Worm (Caenorhabditis elegans) whole organism, L2 larva: Measurements from ENCODE around the gene wrt-7.

ENCODE experiments used
- R02D3.7 ChIP-seq: fragments of 150-350 bp; optimal IDR thresholded peaks from 2 replicates; lab custom pipeline; 2014; ENCODE audit warnings: missing biosample characterization, missing genetic modification characterization
- Y55F3AM.14 ChIP-seq: fragments of 200-800 bp; sonication (Bioruptor generic); optimal IDR thresholded peaks from 2 replicates; lab custom pipeline; 2018; ENCODE audit warnings: mild to moderate bottlenecking, missing genetic modification characterization, missing compliant biosample characterization
- ZK546.5 ChIP-seq: sonication (generic microtip); optimal IDR thresholded peaks from 2 replicates; lab custom pipeline; 2017; ENCODE audit warnings: missing biosample characterization, missing genetic modification characterization
- alr-1 ChIP-seq: fragments of 150-350 bp; optimal IDR thresholded peaks from 2 replicates; lab custom pipeline; 2014; ENCODE audit warnings: missing biosample characterization, missing genetic modification characterization
- ama-1 ChIP-seq: fragments of 150-350 bp; optimal IDR thresholded peaks from 2 replicates; lab custom pipeline; 2018; ENCODE audit warnings: inconsistent platforms
- ceh-82 ChIP-seq: fragments of 150-350 bp; optimal IDR thresholded peaks from 2 replicates; lab custom pipeline; 2014; ENCODE audit warnings: missing biosample characterization, missing genetic modification characterization
- crh-2 ChIP-seq: sonication (generic microtip); optimal IDR thresholded peaks from 2 replicates; lab custom pipeline; 2017; ENCODE audit warnings: missing biosample characterization, missing genetic modification characterization
- dmd-4 ChIP-seq: sonication (generic microtip); optimal IDR thresholded peaks from 2 replicates; lab custom pipeline; 2017; ENCODE audit warnings: missing biosample characterization, missing genetic modification characterization
- egl-27 ChIP-seq: sonication (generic microtip); optimal IDR thresholded peaks from 3 replicates; lab custom pipeline; 2017; ENCODE audit warnings: missing biosample characterization, missing genetic modification reagents, missing genetic modification characterization
- elt-1 ChIP-seq: fragments of 150-350 bp; optimal IDR thresholded peaks from 2 replicates; lab custom pipeline; 2014; ENCODE audit warnings: missing biosample characterization, missing genetic modification characterization
- gmeb-1 ChIP-seq: fragments of 150-350 bp; optimal IDR thresholded peaks from 2 replicates; lab custom pipeline; 2014; ENCODE audit warnings: missing biosample characterization, missing genetic modification characterization
- lin-11 ChIP-seq: fragments of 150-350 bp; sonication (generic microtip); optimal IDR thresholded peaks from 2 replicates; lab custom pipeline; 2014; ENCODE audit warnings: missing biosample characterization, missing genetic modification characterization, inconsistent platforms, mixed read lengths
- lin-13 ChIP-seq: fragments of 150-350 bp; optimal IDR thresholded peaks from 2 replicates; lab custom pipeline; 2014; ENCODE audit warnings: missing biosample characterization, missing genetic modification reagents, missing genetic modification characterization
- lin-39 ChIP-seq: fragments of 150-350 bp; optimal IDR thresholded peaks from 2 replicates; lab custom pipeline; 2014; ENCODE audit warnings: missing biosample characterization, missing genetic modification reagents, missing genetic modification characterization
- lsy-2 ChIP-seq, 2 experiments: fragments of 150-350 bp in 1 of 2; sonication (generic microtip) in 1 of 2; optimal IDR thresholded peaks; 2 replicates each; lab custom pipeline; 2014 to 2017; ENCODE audit warnings: missing biosample characterization in 2 of 2, missing genetic modification characterization in 2 of 2
- mab-5 ChIP-seq: fragments of 150-350 bp; optimal IDR thresholded peaks from 2 replicates; lab custom pipeline; 2014; ENCODE audit warnings: missing biosample characterization, missing genetic modification characterization
- mbf-1 ChIP-seq: sonication (generic microtip); optimal IDR thresholded peaks from 2 replicates; lab custom pipeline; 2017; ENCODE audit warnings: missing biosample characterization, missing genetic modification characterization
- mdl-1 ChIP-seq, 2 experiments: fragments of 150-350 bp in 1 of 2; sonication (generic microtip) in 1 of 2; optimal IDR thresholded peaks; 2 replicates each; lab custom pipeline; 2017; ENCODE audit warnings: missing biosample characterization in 2 of 2, missing genetic modification characterization in 2 of 2
- nhr-10 ChIP-seq: sonication (generic microtip); optimal IDR thresholded peaks from 2 replicates; lab custom pipeline; 2017; ENCODE audit warnings: missing biosample characterization, missing genetic modification characterization
- nhr-11 ChIP-seq: fragments of 150-350 bp; optimal IDR thresholded peaks from 2 replicates; lab custom pipeline; 2014; ENCODE audit warnings: missing biosample characterization, missing genetic modification characterization
- nhr-12 ChIP-seq: fragments of 150-350 bp; optimal IDR thresholded peaks from 2 replicates; lab custom pipeline; 2014; ENCODE audit warnings: missing biosample characterization, missing genetic modification characterization
- nhr-129 ChIP-seq: fragments of 150-350 bp; optimal IDR thresholded peaks from 2 replicates; lab custom pipeline; 2014; ENCODE audit warnings: missing biosample characterization, missing genetic modification characterization
- nhr-21 ChIP-seq: fragments of 150-350 bp; optimal IDR thresholded peaks from 2 replicates; lab custom pipeline; 2014; ENCODE audit warnings: missing biosample characterization, missing genetic modification characterization
- nhr-23 ChIP-seq: fragments of 150-350 bp; optimal IDR thresholded peaks from 2 replicates; lab custom pipeline; 2014; ENCODE audit warnings: missing biosample characterization, missing genetic modification reagents, missing genetic modification characterization
- nhr-6 ChIP-seq: fragments of 150-350 bp; optimal IDR thresholded peaks from 2 replicates; lab custom pipeline; 2014; ENCODE audit warnings: missing biosample characterization, missing genetic modification characterization
- nhr-77 ChIP-seq: fragments of 150-350 bp; optimal IDR thresholded peaks from 2 replicates; lab custom pipeline; 2014; ENCODE audit warnings: missing biosample characterization, missing genetic modification characterization
- peb-1 ChIP-seq: fragments of 150-350 bp; optimal IDR thresholded peaks from 2 replicates; lab custom pipeline; 2014; ENCODE audit warnings: missing biosample characterization, missing genetic modification characterization
- sem-4 ChIP-seq: fragments of 150-350 bp; optimal IDR thresholded peaks from 2 replicates; lab custom pipeline; 2014; ENCODE audit warnings: missing biosample characterization, missing genetic modification reagents, missing genetic modification characterization
- sma-3 ChIP-seq: sonication (generic microtip); optimal IDR thresholded peaks from 2 replicates; lab custom pipeline; 2016; ENCODE audit warnings: missing genetic modification reagents, missing genetic modification characterization, missing compliant biosample characterization
- sma-9 ChIP-seq, 2 experiments: fragments of 150-350 bp in 1 of 2; sonication (generic microtip) in 1 of 2; optimal IDR thresholded peaks; 2 replicates each; lab custom pipeline; 2014 to 2016; ENCODE audit warnings: missing genetic modification characterization in 2 of 2, mild to moderate bottlenecking in 1 of 2, missing biosample characterization in 1 of 2, missing compliant biosample characterization in 1 of 2, missing genetic modification reagents in 1 of 2, moderate library complexity in 1 of 2
- snpc-4 ChIP-seq: fragments of 150-350 bp; optimal IDR thresholded peaks from 2 replicates; lab custom pipeline; 2014; ENCODE audit warnings: missing biosample characterization, missing genetic modification characterization
- unc-39 ChIP-seq: fragments of 150-350 bp; optimal IDR thresholded peaks from 2 replicates; lab custom pipeline; 2014; ENCODE audit warnings: missing biosample characterization, missing genetic modification characterization
- unc-55 ChIP-seq: fragments of 150-350 bp; sonication (generic microtip); optimal IDR thresholded peaks from 3 replicates; lab custom pipeline; 2014; ENCODE audit warnings: missing biosample characterization, missing genetic modification reagents, missing genetic modification characterization
- unc-62 ChIP-seq: fragments of 150-350 bp; optimal IDR thresholded peaks from 2 replicates; lab custom pipeline; 2014; ENCODE audit warnings: missing biosample characterization, missing genetic modification reagents, missing genetic modification characterization
- zag-1 ChIP-seq: fragments of 150-350 bp; optimal IDR thresholded peaks from 2 replicates; lab custom pipeline; 2014; ENCODE audit warnings: missing biosample characterization, missing genetic modification characterization
- ztf-1 ChIP-seq: fragments of 200-800 bp; sonication (Bioruptor generic); conservative IDR thresholded peaks from 2 replicates; pipeline ENCODE4 v1.3.6; 2022; ENCODE audit warnings: missing genetic modification characterization, missing compliant biosample characterization
- ztf-4 ChIP-seq: fragments of 150-350 bp; optimal IDR thresholded peaks from 2 replicates; lab custom pipeline; 2014; ENCODE audit warnings: missing biosample characterization, missing genetic modification characterization

Gene wrt-7

DNA sequence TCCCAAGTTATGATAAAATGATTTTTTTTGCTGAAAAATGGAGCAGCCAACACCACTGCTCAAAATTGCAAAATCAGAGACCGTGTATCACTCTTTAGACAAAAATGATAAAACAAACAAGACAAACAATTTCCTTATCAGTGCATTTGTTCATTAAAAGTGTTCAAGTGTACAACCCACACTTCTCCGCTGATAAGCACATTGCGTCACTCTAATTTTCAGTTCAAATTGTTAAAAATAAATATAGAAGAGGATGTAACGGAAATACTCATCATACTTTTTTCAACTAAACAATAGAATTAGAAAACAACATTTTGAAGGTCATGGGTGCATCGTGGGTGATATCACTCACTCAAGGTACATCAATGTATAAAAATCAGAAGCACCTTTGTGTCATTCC lies 18.7 kb downstream of the wrt-7 start, which contains the start of gene nhr-291 (continued):
- TF ChIP-seq ZK546.5 = no peak
- no peak for TF ChIP-seq mbf-1 (tag; lab: Kevin White, UChicago)
- no peak for TF ChIP-seq nhr-129
- no peak for TF ChIP-seq ztf-4 (tag; lab: Kevin White, UChicago)
- TF ChIP-seq nhr-10 (tag; lab: Kevin White, UChicago) = no peak
- TF ChIP-seq crh-2 (tag; lab: Kevin White, UChicago) = peak; percentile 34
- TF ChIP-seq ceh-82 = no peak
- peak; percentile 35 for TF ChIP-seq egl-27 (tag; lab: Kevin White, UChicago)
- no peak for TF ChIP-seq ztf-1 (GFP tag; lab: Robert Waterston, UW)
- no peak for TF ChIP-seq sem-4
- TF ChIP-seq gmeb-1 (tag; lab: Kevin White, UChicago) = peak; percentile 42
- TF ChIP-seq lin-39 (tag; lab: Kevin White, UChicago) = no peak
- TF ChIP-seq lin-11 (tag; lab: Kevin White, UChicago) = no peak
- TF ChIP-seq mab-5 (tag; lab: Kevin White, UChicago) = no peak
- peak; percentile 79 for TF ChIP-seq sma-9 (GFP tag; optimal IDR thresholded peaks at IDR 0.05; lab: Kevin White, UChicago)
- no peak for TF ChIP-seq sma-9 (tag; optimal IDR thresholded peaks at IDR 0.05; lab: Kevin White, UChicago)
- no peak for TF ChIP-seq nhr-6 (tag; lab: Kevin White, UChicago)

DNA sequence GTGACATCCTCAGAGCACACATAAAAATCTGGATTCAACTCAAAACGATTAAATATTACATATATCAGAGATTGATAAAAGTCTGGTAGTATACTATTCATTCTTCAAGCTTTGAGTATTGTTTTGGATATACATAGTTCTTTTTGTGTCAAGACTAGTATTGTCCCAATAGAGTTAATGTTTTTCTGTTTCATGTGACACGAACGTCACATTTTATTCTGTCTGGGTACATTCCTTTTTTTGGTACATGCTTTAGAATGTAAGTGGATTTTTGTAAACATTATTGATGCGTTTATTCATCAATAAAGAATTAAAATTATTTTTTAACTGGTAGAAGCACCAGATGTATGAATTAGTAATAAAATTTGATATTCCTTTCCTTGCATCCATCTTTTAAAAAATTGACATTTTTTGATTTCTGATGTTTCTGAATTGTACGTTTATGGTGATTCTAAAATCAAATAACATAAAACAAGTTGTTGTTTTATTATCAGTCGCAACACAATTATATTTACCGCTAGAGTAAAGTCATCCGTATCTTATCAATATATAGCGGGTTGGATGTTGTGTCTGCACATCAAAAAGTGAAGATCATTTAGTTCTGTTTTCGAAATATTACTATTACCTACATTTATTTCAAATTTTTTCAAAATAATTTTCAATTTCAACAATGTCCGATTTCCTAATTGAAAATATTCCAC lies 21.3 kb downstream of the wrt-7 start, which contains the start of the genes srt-22 and nhr-246:
Gene srt-22, minus strand, starts transcription at position 101 of the 701 bp plus-strand sequence.
Gene nhr-246, plus strand, starts transcription at position 651 of the 701 bp plus-strand sequence.
- TF ChIP-seq Y55F3AM.14 (GFP tag; lab: Kevin White, UChicago) (no peak), egl-27 (tag; lab: Kevin White, UChicago) (no peak), unc-62 (GFP tag; lab: Kevin White, UChicago) (no peak)

DNA sequence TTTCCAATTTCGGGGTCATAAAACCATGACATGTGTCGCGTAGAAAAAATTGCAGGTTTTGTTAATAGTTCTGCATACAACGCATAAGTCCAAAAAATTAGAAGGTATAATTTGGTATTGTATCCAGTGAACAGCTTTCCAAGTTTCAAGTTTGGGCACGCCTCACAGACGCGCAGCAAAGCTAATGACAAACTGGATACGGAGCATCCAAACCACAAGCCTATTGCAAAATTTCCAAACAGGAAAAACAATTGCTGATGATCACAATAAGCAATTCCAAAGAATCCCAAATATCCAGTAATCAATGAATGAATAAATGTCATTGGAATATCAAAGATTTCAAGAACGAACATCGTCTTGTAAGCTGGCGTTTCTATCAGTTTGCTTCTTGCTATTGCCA lies 23.8 kb downstream of the wrt-7 start:
- TF ChIP-seq mab-5 (tag; lab: Kevin White, UChicago) = no peak
- no peak for TF ChIP-seq nhr-12 (tag; lab: Kevin White, UChicago)
- TF ChIP-seq zag-1 (tag; lab: Kevin White, UChicago) = no peak
- no peak for TF ChIP-seq R02D3.7 (tag; lab: Kevin White, UChicago)
- no peak for TF ChIP-seq peb-1 (tag; lab: Kevin White, UChicago)
- no peak for TF ChIP-seq ama-1 (lab: Kevin White, UChicago)
- no peak for TF ChIP-seq lsy-2 (tag; optimal IDR thresholded peaks at IDR 0.05; lab: Kevin White, UChicago)
- no peak for TF ChIP-seq mdl-1 (tag; optimal IDR thresholded peaks at IDR 0.05; lab: Kevin White, UChicago)
- TF ChIP-seq nhr-23 (tag; lab: Kevin White, UChicago) = no peak
- no peak for TF ChIP-seq nhr-6 (tag; lab: Kevin White, UChicago)
- no peak for TF ChIP-seq mbf-1 (tag; lab: Kevin White, UChicago)
- TF ChIP-seq unc-55 (GFP tag; lab: Kevin White, UChicago) = no peak
- no peak for TF ChIP-seq elt-1 (tag; lab: Kevin White, UChicago)

DNA sequence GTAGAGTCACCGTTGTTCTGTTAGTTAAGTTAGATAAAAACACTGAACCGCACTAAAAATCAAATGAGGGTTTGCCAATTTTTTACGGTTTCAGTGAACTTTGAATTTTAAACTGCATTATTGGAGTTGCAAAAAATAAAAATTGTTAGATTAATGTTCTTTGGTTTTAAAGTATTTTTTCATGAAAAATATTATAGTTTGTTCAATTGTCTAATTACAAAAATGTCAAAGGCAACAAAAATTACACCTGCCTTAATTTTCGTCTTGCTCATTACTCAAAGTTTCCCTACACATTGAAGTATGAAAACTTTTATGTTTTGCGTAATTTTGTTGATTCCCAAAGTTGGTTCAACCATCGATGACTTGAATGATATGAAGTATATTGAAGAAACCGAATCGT lies 26.5 kb downstream of the wrt-7 start, which contains the start of gene irld-62:
Gene irld-62, plus strand, starts transcription at position 301 of the 400 bp plus-strand sequence.
- TF ChIP-seq snpc-4 (tag; lab: Kevin White, UChicago) (no peak), nhr-77 (tag; lab: Kevin White, UChicago) (no peak), lin-39 (tag; lab: Kevin White, UChicago) (no peak)
- TF ChIP-seq, all 48 proteins: peak for 0

DNA sequence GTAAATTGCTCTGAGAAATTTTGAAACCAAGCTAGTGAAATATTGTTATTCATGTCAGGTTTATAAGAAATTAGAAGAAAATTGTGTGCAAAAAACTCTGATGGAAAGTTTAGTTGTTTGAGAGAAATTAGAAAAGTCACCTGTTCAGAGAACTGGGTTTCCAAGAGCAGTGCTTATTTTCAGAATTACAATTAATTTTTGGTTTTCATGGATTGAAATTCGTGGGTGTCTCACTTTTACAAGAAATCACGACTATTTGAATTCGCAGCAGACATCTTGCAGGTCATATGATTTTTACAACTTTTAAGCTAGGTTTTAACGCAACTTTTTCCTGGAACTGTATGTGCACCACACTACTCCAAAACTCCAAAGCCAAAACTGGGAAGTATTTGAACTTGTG lies 28.3 kb downstream of the wrt-7 start, which contains the start of gene srz-10:
Gene srz-10, minus strand, starts transcription at position 88 of the 400 bp plus-strand sequence.
- TF ChIP-seq lin-11 (tag; lab: Kevin White, UChicago) = no peak
- TF ChIP-seq alr-1 (tag; lab: Kevin White, UChicago) = no peak
- no peak for TF ChIP-seq ztf-4 (tag; lab: Kevin White, UChicago)
- no peak for TF ChIP-seq lin-39 (tag; lab: Kevin White, UChicago)
- TF ChIP-seq nhr-11 (tag; lab: Kevin White, UChicago) = no peak
- no peak for TF ChIP-seq lin-13 (GFP tag; lab: Kevin White, UChicago)
- TF ChIP-seq lsy-2 (tag; optimal IDR thresholded peaks at IDR 0.05; lab: Kevin White, UChicago) = no peak
- TF ChIP-seq ama-1 (lab: Kevin White, UChicago) = no peak
- TF ChIP-seq nhr-21 (tag; lab: Kevin White, UChicago) = no peak
- no peak for TF ChIP-seq sma-3 (GFP tag; lab: Kevin White, UChicago)
- no peak for TF ChIP-seq sem-4
- TF ChIP-seq dmd-4 (tag; lab: Kevin White, UChicago) = no peak
- TF ChIP-seq unc-39 (tag; lab: Kevin White, UChicago) = no peak
